Worm (Caenorhabditis elegans) whole organism, young adult: Measurements from ENCODE around the gene cacn-1.
A peak's percentile ranks its signal among the peaks of the same experiment; 100 is the strongest.

Source experiments
- B0261.1 ChIP-seq: sonication (generic microtip); optimal IDR thresholded peaks from 2 replicates; lab custom pipeline; 2016; ENCODE audit warnings: mild to moderate bottlenecking, missing genetic modification characterization, moderate library complexity, missing compliant biosample characterization
- B0336.3 ChIP-seq: fragments of 200-800 bp; sonication (Bioruptor generic); IDR thresholded peaks from 2 replicates; pipeline ENCODE4 v1.3.6; 2022; ENCODE audit warnings: missing genetic modification characterization, missing compliant biosample characterization
- C17E4.6 ChIP-seq: fragments of 200-800 bp; sonication (Bioruptor generic); IDR thresholded peaks from 2 replicates; pipeline ENCODE4 v1.3.6; 2022; ENCODE audit warnings: missing genetic modification reagents, missing genetic modification characterization, missing compliant biosample characterization
- F37B4.10 ChIP-seq: fragments of 200-800 bp; sonication (Bioruptor generic); IDR thresholded peaks from 2 replicates; pipeline ENCODE4 v1.3.6; 2022; ENCODE audit warnings: missing genetic modification characterization, missing compliant biosample characterization
- K12H6.12 ChIP-seq: fragments of 200-800 bp; sonication (Bioruptor generic); optimal IDR thresholded peaks from 2 replicates; lab custom pipeline; 2018; ENCODE audit warnings: mild to moderate bottlenecking, missing genetic modification characterization, missing compliant biosample characterization
- bed-1 ChIP-seq: fragments of 200-800 bp; sonication (Bioruptor generic); IDR thresholded peaks from 2 replicates; pipeline ENCODE4 v1.3.6; 2022; ENCODE audit warnings: missing genetic modification reagents, missing genetic modification characterization, missing compliant biosample characterization
- cebp-1 ChIP-seq, 2 experiments: fragments of 200-800 bp in 1 of 2; sonication (Bioruptor generic) in 1 of 2; sonication (generic microtip) in 1 of 2; IDR thresholded peaks in 1 of 2; optimal IDR thresholded peaks in 1 of 2; 2 replicates each; pipeline versions ENCODE4 v1.3.6 to Lab custom; 2017 to 2022; ENCODE audit warnings: missing compliant biosample characterization in 2 of 2, missing genetic modification characterization in 2 of 2, mild to moderate bottlenecking in 1 of 2, missing genetic modification reagents in 1 of 2, moderate library complexity in 1 of 2
- ceh-100 ChIP-seq: fragments of 200-800 bp; sonication (Bioruptor generic); IDR thresholded peaks from 2 replicates; pipeline ENCODE4 v1.3.6; 2022; ENCODE audit warnings: missing genetic modification reagents, missing genetic modification characterization, missing compliant biosample characterization
- ceh-27 ChIP-seq: fragments of 200-800 bp; sonication (Bioruptor generic); optimal IDR thresholded peaks from 2 replicates; lab custom pipeline; 2018; ENCODE audit warnings: mild to moderate bottlenecking, missing genetic modification characterization, moderate library complexity, missing compliant biosample characterization
- ceh-79 ChIP-seq: sonication (generic microtip); optimal IDR thresholded peaks from 2 replicates; lab custom pipeline; 2017; ENCODE audit warnings: mild to moderate bottlenecking, missing genetic modification characterization, missing compliant biosample characterization
- egl-44 ChIP-seq: fragments of 200-800 bp; sonication (Bioruptor generic); IDR thresholded peaks from 2 replicates; pipeline ENCODE4 v1.3.6; 2022; ENCODE audit warnings: missing genetic modification reagents, missing genetic modification characterization, missing compliant biosample characterization
- egrh-3 ChIP-seq: fragments of 200-800 bp; sonication (Bioruptor generic); IDR thresholded peaks from 2 replicates; pipeline ENCODE4 v1.3.6; 2022; ENCODE audit warnings: missing genetic modification reagents, missing genetic modification characterization, missing compliant biosample characterization
- gei-17 ChIP-seq: fragments of 200-800 bp; sonication (Bioruptor generic); optimal IDR thresholded peaks from 2 replicates; lab custom pipeline; 2018; ENCODE audit warnings: mild to moderate bottlenecking, missing genetic modification characterization, missing compliant biosample characterization
- him-1 ChIP-seq: sonication (generic microtip); optimal IDR thresholded peaks from 2 replicates; lab custom pipeline; 2016; ENCODE audit warnings: missing genotype, missing genetic modification reagents, missing genetic modification characterization, missing compliant biosample characterization
- hlh-26 ChIP-seq: fragments of 200-800 bp; sonication (Bioruptor generic); conservative IDR thresholded peaks from 2 replicates; pipeline ENCODE4 v1.3.6; 2022; ENCODE audit warnings: missing genetic modification reagents, missing genetic modification characterization, missing compliant biosample characterization
- hmg-20 ChIP-seq: fragments of 200-800 bp; sonication (Bioruptor generic); IDR thresholded peaks from 2 replicates; pipeline ENCODE4 v1.3.6; 2022; ENCODE audit warnings: missing genetic modification reagents, missing genetic modification characterization, missing compliant biosample characterization
- hrde-1 ChIP-seq: sonication (generic microtip); optimal IDR thresholded peaks from 2 replicates; lab custom pipeline; 2016; ENCODE audit warnings: missing genetic modification characterization, mild to moderate bottlenecking, missing compliant biosample characterization, moderate library complexity, missing genotype, missing genetic modification reagents, borderline replicate concordance
- lag-1 ChIP-seq: fragments of 200-800 bp; sonication (Bioruptor generic); IDR thresholded peaks from 2 replicates; pipeline ENCODE4 v1.3.6; 2022; ENCODE audit warnings: missing genetic modification reagents, missing genetic modification characterization, missing compliant biosample characterization
- lin-40 ChIP-seq: sonication (generic microtip); optimal IDR thresholded peaks from 2 replicates; lab custom pipeline; 2016; ENCODE audit warnings: missing genetic modification characterization, mild to moderate bottlenecking, missing compliant biosample characterization, missing genotype, missing genetic modification reagents
- lsy-27 ChIP-seq: sonication (generic microtip); optimal IDR thresholded peaks from 2 replicates; lab custom pipeline; 2017; ENCODE audit warnings: missing genetic modification characterization, mild to moderate bottlenecking, missing compliant biosample characterization, antibody characterized with exemption, missing genotype, borderline replicate concordance; ENCODE audit not compliant: insufficient read depth
- madf-10 ChIP-seq: sonication (generic microtip); optimal IDR thresholded peaks from 2 replicates; lab custom pipeline; 2016; ENCODE audit warnings: mild to moderate bottlenecking, missing genetic modification characterization, missing compliant biosample characterization
- madf-3 ChIP-seq: fragments of 200-800 bp; sonication (Bioruptor generic); IDR thresholded peaks from 2 replicates; pipeline ENCODE4 v1.3.6; 2022; ENCODE audit warnings: missing genetic modification reagents, missing genetic modification characterization, missing compliant biosample characterization
- mcd-1 ChIP-seq: fragments of 200-800 bp; sonication (Bioruptor generic); IDR thresholded peaks from 2 replicates; pipeline ENCODE4 v1.3.6; 2022; ENCODE audit warnings: missing genetic modification reagents, missing genetic modification characterization, missing compliant biosample characterization
- nfya-1 ChIP-seq: sonication (generic microtip); optimal IDR thresholded peaks from 2 replicates; lab custom pipeline; 2017; ENCODE audit warnings: antibody characterized with exemption, missing compliant biosample characterization, missing genetic modification characterization, borderline replicate concordance; ENCODE audit not compliant: insufficient read depth
- nfya-2 ChIP-seq: fragments of 200-800 bp; sonication (Bioruptor generic); IDR thresholded peaks from 2 replicates; pipeline ENCODE4 v1.3.6; 2022; ENCODE audit warnings: missing genetic modification reagents, missing genetic modification characterization, missing compliant biosample characterization
- nfyb-1 ChIP-seq: fragments of 200-800 bp; sonication (Bioruptor generic); IDR thresholded peaks from 2 replicates; pipeline ENCODE4 v1.3.6; 2022; ENCODE audit warnings: missing genetic modification reagents, missing genetic modification characterization, missing compliant biosample characterization
- nhr-120 ChIP-seq: fragments of 200-800 bp; sonication (Bioruptor generic); IDR thresholded peaks from 2 replicates; pipeline ENCODE4 v1.3.6; 2022; ENCODE audit warnings: missing genetic modification characterization, missing compliant biosample characterization
- nhr-27 ChIP-seq: fragments of 200-800 bp; sonication (Bioruptor generic); optimal IDR thresholded peaks from 2 replicates; lab custom pipeline; 2018; ENCODE audit warnings: mild to moderate bottlenecking, missing genetic modification characterization, moderate library complexity, missing compliant biosample characterization
- pbrm-1 ChIP-seq: fragments of 200-800 bp; sonication (Bioruptor generic); IDR thresholded peaks from 2 replicates; pipeline ENCODE4 v1.3.6; 2022; ENCODE audit warnings: missing genetic modification reagents, missing genetic modification characterization, missing compliant biosample characterization
- rcor-1 ChIP-seq: fragments of 200-800 bp; sonication (Bioruptor generic); IDR thresholded peaks from 2 replicates; pipeline ENCODE4 v1.3.6; 2022; ENCODE audit warnings: missing genetic modification reagents, missing genetic modification characterization, missing compliant biosample characterization
- sdz-38 ChIP-seq: sonication (generic microtip); optimal IDR thresholded peaks from 2 replicates; lab custom pipeline; 2016; ENCODE audit warnings: missing genotype, missing genetic modification characterization, missing compliant biosample characterization
- snpc-4 ChIP-seq, 5 experiments: fragments of 150-350 bp in 1 of 5; sonication (generic microtip) in 4 of 5; optimal IDR thresholded peaks; 2 replicates each; lab custom pipeline; 2014 to 2018; ENCODE audit warnings: missing genetic modification characterization in 5 of 5, missing biosample characterization in 3 of 5, antibody characterized with exemption in 2 of 5, mild to moderate bottlenecking in 2 of 5, missing compliant biosample characterization in 2 of 5, missing genotype in 2 of 5, moderate library complexity in 2 of 5, missing genetic modification reagents in 1 of 5
- tlf-1 ChIP-seq: fragments of 200-800 bp; sonication (Bioruptor generic); optimal IDR thresholded peaks from 2 replicates; lab custom pipeline; 2018; ENCODE audit warnings: mild to moderate bottlenecking, missing genetic modification characterization, missing compliant biosample characterization
- zfh-2 ChIP-seq: fragments of 200-800 bp; sonication (Bioruptor generic); conservative IDR thresholded peaks from 2 replicates; pipeline ENCODE4 v1.3.6; 2022; ENCODE audit warnings: missing genetic modification reagents, missing genetic modification characterization, missing compliant biosample characterization
- zim-3 ChIP-seq: sonication (generic microtip); optimal IDR thresholded peaks from 2 replicates; lab custom pipeline; 2017; ENCODE audit warnings: mild to moderate bottlenecking, missing genetic modification characterization, moderate library complexity, missing compliant biosample characterization
- ztf-18 ChIP-seq: sonication (generic microtip); optimal IDR thresholded peaks from 2 replicates; lab custom pipeline; 2016; ENCODE audit warnings: missing genotype, mild to moderate bottlenecking, missing genetic modification characterization, missing compliant biosample characterization
- ztf-22 ChIP-seq: fragments of 200-800 bp; sonication (Bioruptor generic); optimal IDR thresholded peaks from 2 replicates; lab custom pipeline; 2018; ENCODE audit warnings: mild to moderate bottlenecking, missing genetic modification characterization, moderate library complexity, missing compliant biosample characterization
- ztf-28 ChIP-seq: fragments of 200-800 bp; sonication (Bioruptor generic); IDR thresholded peaks from 2 replicates; pipeline ENCODE4 v1.3.6; 2022; ENCODE audit warnings: missing genetic modification reagents, missing genetic modification characterization, missing compliant biosample characterization

Gene cacn-1

DNA sequence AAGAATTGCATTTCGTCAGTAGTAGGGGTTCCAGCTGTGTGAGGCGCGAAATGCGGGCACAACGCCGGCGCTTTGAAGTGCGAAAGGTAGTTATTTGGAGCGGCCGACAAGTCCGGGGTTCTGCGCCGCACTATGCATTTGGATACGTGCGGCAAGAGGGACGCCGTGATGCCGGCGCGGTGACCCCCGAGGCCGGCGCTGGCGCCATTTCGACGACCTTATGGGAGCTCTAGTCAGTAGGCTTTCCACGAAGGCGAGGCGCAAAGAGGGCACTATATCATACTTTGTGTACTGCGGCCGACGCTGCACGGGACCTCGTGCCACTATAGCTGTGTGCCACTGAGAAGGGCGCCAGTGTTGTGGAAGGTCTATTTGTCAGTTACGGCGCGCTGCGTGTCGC is 45.1 kb downstream of the cacn-1 start:
- TF ChIP-seq hmg-20 (GFP tag; lab: Robert Waterston, UW) (no peak), lin-40 (tag; lab: Kevin White, UChicago) (no peak), C17E4.6 (no peak), rcor-1 (no peak), egrh-3 (GFP tag; lab: Robert Waterston, UW) (peak; percentile 35; the same call in 1 of the 2 replicates), snpc-4 (GFP tag; optimal IDR thresholded peaks at IDR 0.05; lab: Kevin White, UChicago) (no peak), snpc-4 (tag; optimal IDR thresholded peaks at IDR 0.05; lab: Kevin White, UChicago) (peak in 2 of 4 experiments; percentile 26 to 46), zfh-2 (GFP tag; lab: Robert Waterston, UW) (peak; percentile 81)

DNA sequence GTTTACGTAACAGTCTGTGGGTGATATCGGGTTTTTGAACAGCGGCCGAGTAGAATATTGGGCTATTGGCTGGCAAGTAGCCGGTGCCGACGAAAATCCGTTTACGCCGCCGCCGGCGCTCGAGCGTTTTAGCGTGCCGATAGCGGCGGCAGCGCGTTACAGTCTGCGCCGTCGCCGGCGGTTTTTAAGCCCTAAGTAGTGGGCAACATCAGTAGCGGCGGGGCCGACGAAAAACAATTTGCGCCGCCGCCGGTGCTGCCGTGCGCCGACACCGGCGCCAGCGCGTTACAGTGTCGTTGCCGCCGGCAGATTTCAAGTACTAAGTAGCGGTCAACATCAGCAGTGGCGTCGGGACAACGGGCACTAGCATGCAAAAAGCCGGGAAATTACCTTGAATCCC is 46.1 kb downstream of the cacn-1 start:
- peak; percentile 44; the same call in 1 of the 2 replicates for TF ChIP-seq egrh-3 (GFP tag; lab: Robert Waterston, UW)
- TF ChIP-seq bed-1, result no peak
- no peak for TF ChIP-seq cebp-1 (GFP tag; IDR thresholded peaks at IDR 0.05; lab: Robert Waterston, UW)
- TF ChIP-seq cebp-1 (tag; optimal IDR thresholded peaks at IDR 0.05; lab: Kevin White, UChicago), result no peak
- TF ChIP-seq zfh-2 (GFP tag; lab: Robert Waterston, UW), result peak; percentile 69
- no peak for TF ChIP-seq B0336.3 (GFP tag; lab: Robert Waterston, UW)
- no peak for TF ChIP-seq pbrm-1 (GFP tag; lab: Robert Waterston, UW)

DNA sequence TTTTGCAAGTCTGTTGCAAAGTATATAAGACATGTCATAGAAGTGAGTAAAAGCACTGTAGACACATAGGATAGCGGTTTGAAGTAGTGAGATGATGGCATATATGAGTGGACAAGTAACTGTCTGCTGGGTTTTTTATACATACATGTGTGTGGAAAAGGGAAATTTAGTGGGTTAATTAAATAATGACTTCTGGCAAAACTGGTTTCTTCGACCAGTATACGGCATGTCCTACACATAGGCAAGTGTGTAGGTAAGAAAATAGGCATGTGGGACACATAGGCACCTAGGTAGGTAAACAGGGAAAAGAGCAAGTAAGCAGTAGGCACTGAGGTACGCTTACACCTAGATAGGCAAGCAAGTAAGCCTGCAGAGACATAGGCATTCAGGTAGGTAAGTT is 47.4 kb downstream of the cacn-1 start, which contains the start of gene col-87:
Gene col-87, minus strand, starts transcription at position 101 of the 400 bp plus-strand sequence.
- TF ChIP-seq egl-44 (GFP tag; lab: Robert Waterston, UW), result no peak
- no peak for TF ChIP-seq ztf-28 (GFP tag; lab: Robert Waterston, UW)
- TF ChIP-seq nfya-2 (GFP tag; lab: Robert Waterston, UW), result no peak
- TF ChIP-seq lsy-27, result no peak
- no peak for TF ChIP-seq hrde-1 (tag; lab: Kevin White, UChicago)
- no peak for TF ChIP-seq madf-3
- no peak for TF ChIP-seq lag-1 (GFP tag; lab: Robert Waterston, UW)
- no peak for TF ChIP-seq ceh-79
- no peak for TF ChIP-seq K12H6.12 (tag; lab: Kevin White, UChicago)
- TF ChIP-seq madf-10 (tag; lab: Kevin White, UChicago), result no peak
- TF ChIP-seq nhr-27 (tag; lab: Kevin White, UChicago), result no peak

DNA sequence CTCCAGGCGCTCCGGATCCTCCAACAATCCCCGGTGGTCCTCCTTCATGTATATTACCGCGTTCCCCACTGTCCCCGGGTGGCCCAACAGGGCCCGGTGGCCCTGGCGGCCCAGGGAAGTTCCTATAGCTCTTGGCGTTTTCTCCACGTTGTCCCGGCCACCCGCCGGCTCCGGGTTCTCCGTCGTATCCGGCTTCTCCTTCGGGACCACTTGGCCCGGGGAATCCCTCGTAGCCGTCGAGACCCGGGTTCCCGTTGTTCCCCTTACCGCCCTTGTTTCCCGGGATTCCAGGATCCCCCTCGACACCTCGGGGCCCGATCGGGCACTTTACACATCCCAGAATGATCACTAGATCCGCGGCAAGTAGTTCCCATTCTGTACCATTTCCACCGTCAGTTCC is 50.8 kb downstream of the cacn-1 start:
- 0 out of 2 replicates have a peak, but pooled peaks have one; percentile 39 for TF ChIP-seq F37B4.10 (GFP tag; lab: Robert Waterston, UW)
- TF ChIP-seq nfya-1 (tag; lab: Kevin White, UChicago), result no peak
- TF ChIP-seq egrh-3 (GFP tag; lab: Robert Waterston, UW), result peak; percentile 89
- TF ChIP-seq zfh-2 (GFP tag; lab: Robert Waterston, UW), result peak; percentile 87

DNA sequence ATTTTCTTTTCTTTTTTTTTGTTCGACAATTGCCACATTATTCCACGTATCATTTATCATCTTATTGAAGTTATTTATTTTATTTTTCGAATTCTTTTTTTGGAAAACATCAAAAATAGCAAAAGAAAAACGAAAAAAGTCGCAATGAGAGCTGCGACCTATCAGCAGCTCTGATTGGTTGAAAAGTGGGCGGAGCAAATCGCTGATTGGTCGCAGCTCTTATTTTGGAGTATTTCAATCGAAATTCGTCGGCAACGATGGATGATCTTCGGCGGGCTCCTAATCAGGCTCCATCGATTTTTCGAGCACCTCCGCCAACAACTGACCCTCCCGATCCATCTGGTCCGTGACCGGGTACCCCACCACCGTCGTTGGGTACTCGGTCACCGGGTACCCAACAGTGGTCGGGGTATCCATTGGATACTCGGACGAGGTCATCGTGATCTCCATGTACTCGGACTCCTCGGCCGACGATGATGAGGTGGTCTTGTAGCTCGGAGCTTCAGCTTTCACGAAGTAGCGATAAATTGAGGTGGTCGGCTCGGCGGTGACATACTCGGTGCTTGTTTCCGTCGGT is 52.1 kb downstream of the cacn-1 start:
- TF ChIP-seq nhr-120 (no peak), ceh-100 (GFP tag; lab: Robert Waterston, UW) (no peak), bed-1 (no peak), nfyb-1 (GFP tag; lab: Robert Waterston, UW) (peak; percentile 94), B0261.1 (tag; lab: Kevin White, UChicago) (no peak), mcd-1 (GFP tag; lab: Robert Waterston, UW) (0 out of 2 replicates have a peak, but pooled peaks have one; percentile 11), egl-44 (GFP tag; lab: Robert Waterston, UW) (no peak), zfh-2 (GFP tag; lab: Robert Waterston, UW) (peak; percentile 66), hlh-26 (no peak), him-1 (tag; lab: Kevin White, UChicago) (peak; percentile 15), egrh-3 (GFP tag; lab: Robert Waterston, UW) (peak; percentile 40; the same call in 1 of the 2 replicates), ztf-22 (GFP tag; lab: Kevin White, UChicago) (no peak), ztf-18 (no peak), F37B4.10 (GFP tag; lab: Robert Waterston, UW) (no peak), tlf-1 (GFP tag; lab: Kevin White, UChicago) (no peak), nfya-2 (GFP tag; lab: Robert Waterston, UW) (peak; percentile 62; the same call in 1 of the 2 replicates), sdz-38 (no peak), gei-17 (GFP tag; lab: Kevin White, UChicago) (no peak), zim-3 (tag; lab: Kevin White, UChicago) (no peak), ceh-27 (GFP tag; lab: Kevin White, UChicago) (no peak)
